Worm (Caenorhabditis elegans): ENCODE data around the gene scl-8.

The scl-8 gene

ce11 chrIV:13063714-13064113 is 7.8 kb upstream of the scl-8 start, which contains the start of gene scl-5:
scl-5 (plus strand) TSS chrIV:13064014.
- TF ChIP-seq sea-2 (GFP tag; optimal IDR thresholded peaks at IDR 0.05) = no peak
- no peak for TF ChIP-seq jun-1 (tag; optimal IDR thresholded peaks at IDR 0.05)
- no peak for TF ChIP-seq nhr-67 (tag; optimal IDR thresholded peaks at IDR 0.05)
- TF ChIP-seq ceh-16 (tag; optimal IDR thresholded peaks at IDR 0.05) = no peak
- no peak for TF ChIP-seq nhr-43 (tag; optimal IDR thresholded peaks at IDR 0.05; ENCODE audit: poor library complexity, severe bottlenecking)
- TF ChIP-seq mml-1 (tag; optimal IDR thresholded peaks at IDR 0.05) = no peak
- TF ChIP-seq hmg-11 (tag; optimal IDR thresholded peaks at IDR 0.05) = no peak
- no peak for TF ChIP-seq pqm-1 (tag; optimal IDR thresholded peaks at IDR 0.05)
- no peak for TF ChIP-seq egl-27 (tag; optimal IDR thresholded peaks at IDR 0.05)
- no peak for TF ChIP-seq elt-1 (tag; optimal IDR thresholded peaks at IDR 0.05)
- no peak for TF ChIP-seq ztf-4 (tag; optimal IDR thresholded peaks at IDR 0.05)
- no peak for TF ChIP-seq mdl-1 (tag; optimal IDR thresholded peaks at IDR 0.05)
- TF ChIP-seq nhr-12 (tag; optimal IDR thresholded peaks at IDR 0.05) = no peak
- no peak for TF ChIP-seq ceh-28 (tag; optimal IDR thresholded peaks at IDR 0.05)
- no peak for TF ChIP-seq ama-1 (optimal IDR thresholded peaks at IDR 0.05)
- TF ChIP-seq eor-1 (tag; optimal IDR thresholded peaks at IDR 0.05) = no peak
- no peak for TF ChIP-seq nfya-1 (tag; optimal IDR thresholded peaks at IDR 0.05; ENCODE audit: insufficient read depth)

- no peak for TF ChIP-seq nhr-23 (tag; optimal IDR thresholded peaks at IDR 0.05)
- TF ChIP-seq lin-15B (tag; optimal IDR thresholded peaks at IDR 0.05) = no peak
- no peak for TF ChIP-seq ceh-9 (tag; optimal IDR thresholded peaks at IDR 0.05)
- no peak for TF ChIP-seq daf-12 (tag; optimal IDR thresholded peaks at IDR 0.05)
- no peak for TF ChIP-seq tbx-2 (tag; optimal IDR thresholded peaks at IDR 0.05)
- TF ChIP-seq elt-3 (tag; optimal IDR thresholded peaks at IDR 0.05) = no peak
- no peak for TF ChIP-seq ceh-28 (tag; optimal IDR thresholded peaks at IDR 0.05)
- TF ChIP-seq ceh-16 (tag; optimal IDR thresholded peaks at IDR 0.05) = no peak
- TF ChIP-seq ZK546.5 (tag; optimal IDR thresholded peaks at IDR 0.05) = no peak
- no peak for TF ChIP-seq nhr-28 (tag; optimal IDR thresholded peaks at IDR 0.05)
- no peak for TF ChIP-seq egl-5 (tag; optimal IDR thresholded peaks at IDR 0.05)
- no peak for TF ChIP-seq nhr-12 (tag; optimal IDR thresholded peaks at IDR 0.05)
- no peak for TF ChIP-seq ztf-11 (tag; optimal IDR thresholded peaks at IDR 0.05)
- TF ChIP-seq nhr-11 (tag; optimal IDR thresholded peaks at IDR 0.05) = no peak
- no peak for TF ChIP-seq unc-39 (tag; optimal IDR thresholded peaks at IDR 0.05)
- TF ChIP-seq elt-2 (tag; optimal IDR thresholded peaks at IDR 0.05) = no peak
- TF ChIP-seq skn-1 (tag; optimal IDR thresholded peaks at IDR 0.05) = no peak
- no peak for TF ChIP-seq nhr-76 (tag; optimal IDR thresholded peaks at IDR 0.05)
- no peak for TF ChIP-seq ztf-4 (tag; optimal IDR thresholded peaks at IDR 0.05)
- no peak for TF ChIP-seq nhr-43 (tag; optimal IDR thresholded peaks at IDR 0.05; ENCODE audit: poor library complexity, severe bottlenecking)
These were observed 5.5 kb upstream of the scl-8 start for ce11 chrIV:13066044-13066443.

- TF ChIP-seq ama-1 (optimal IDR thresholded peaks at IDR 0.05) = no peak
- no peak for TF ChIP-seq sea-2 (GFP tag; optimal IDR thresholded peaks at IDR 0.05)
These were observed 4.3 kb upstream of the scl-8 start, which contains the start of gene col-131 for ce11 chrIV:13067200-13067599. col-131 (minus strand) TSS chrIV:13067300.

ce11 chrIV:13068451-13068850 is 3.1 kb upstream of the scl-8 start, which contains the start of gene scl-6:
scl-6 (plus strand) TSS chrIV:13068751.
- TF ChIP-seq fos-1 (tag; optimal IDR thresholded peaks at IDR 0.05) (no peak), egl-5 (tag; optimal IDR thresholded peaks at IDR 0.05) (no peak), nfya-1 (tag; optimal IDR thresholded peaks at IDR 0.05; ENCODE audit: insufficient read depth) (no peak), hmg-11 (tag; optimal IDR thresholded peaks at IDR 0.05) (no peak), nhr-23 (tag; optimal IDR thresholded peaks at IDR 0.05) (no peak), R02D3.7 (tag; optimal IDR thresholded peaks at IDR 0.05) (no peak), ZK546.5 (tag; optimal IDR thresholded peaks at IDR 0.05) (no peak), nhr-43 (tag; optimal IDR thresholded peaks at IDR 0.05; ENCODE audit: poor library complexity, severe bottlenecking) (no peak), ceh-82 (tag; optimal IDR thresholded peaks at IDR 0.05) (no peak), nhr-12 (tag; optimal IDR thresholded peaks at IDR 0.05) (no peak), ceh-28 (tag; optimal IDR thresholded peaks at IDR 0.05) (no peak), nhr-237 (tag; optimal IDR thresholded peaks at IDR 0.05) (no peak), lin-39 (tag; optimal IDR thresholded peaks at IDR 0.05) (no peak), mml-1 (tag; optimal IDR thresholded peaks at IDR 0.05) (no peak), fkh-10 (GFP tag; optimal IDR thresholded peaks at IDR 0.05) (no peak), pqm-1 (tag; optimal IDR thresholded peaks at IDR 0.05) (no peak)

Data from whole organism, L3 larva.